Worm (Caenorhabditis elegans) whole organism, L1 larva: Measurements from ENCODE around the gene B0361.9.

Experiments used
- C34B4.2 ChIP-seq: sonication (generic microtip); optimal IDR thresholded peaks from 2 replicates; lab custom pipeline; 2017; ENCODE audit warnings: mild to moderate bottlenecking, missing genetic modification characterization, missing compliant biosample characterization
- alr-1 ChIP-seq: fragments of 200-800 bp; sonication (Bioruptor generic); optimal IDR thresholded peaks from 2 replicates; lab custom pipeline; 2018; ENCODE audit warnings: borderline replicate concordance, mild to moderate bottlenecking, missing genetic modification characterization, missing compliant biosample characterization
- aly-2 ChIP-seq: fragments of 150-350 bp; optimal IDR thresholded peaks from 2 replicates; lab custom pipeline; 2014; ENCODE audit warnings: missing biosample characterization, missing genetic modification characterization
- blmp-1 ChIP-seq: fragments of 150-350 bp; optimal IDR thresholded peaks from 2 replicates; lab custom pipeline; 2014; ENCODE audit warnings: missing biosample characterization, missing genetic modification characterization
- ceh-63 ChIP-seq: fragments of 200-800 bp; sonication (Bioruptor generic); optimal IDR thresholded peaks from 2 replicates; lab custom pipeline; 2018; ENCODE audit warnings: mild to moderate bottlenecking, missing genetic modification characterization, missing compliant biosample characterization
- ces-1 ChIP-seq: fragments of 150-350 bp; optimal IDR thresholded peaks from 2 replicates; lab custom pipeline; 2014; ENCODE audit warnings: missing biosample characterization, missing genetic modification reagents, missing genetic modification characterization
- dpl-1 ChIP-seq, 3 experiments: fragments of 150-350 bp in 2 of 3; sonication (generic microtip) in 1 of 3; optimal IDR thresholded peaks; 2 replicates each; lab custom pipeline; 2014 to 2017; ENCODE audit warnings: missing biosample characterization in 3 of 3, missing genetic modification characterization in 3 of 3, missing genetic modification reagents in 3 of 3
- efl-1 ChIP-seq, 4 experiments: fragments of 150-350 bp; optimal IDR thresholded peaks in 3 of 4; peaks in 1 of 4; 1 replicate in 1 of 4; 2 replicates in 3 of 4; lab custom pipeline; 2014; ENCODE audit warnings: missing biosample characterization in 2 of 4, missing genetic modification characterization in 2 of 4, missing genetic modification reagents in 2 of 4
- efl-3 ChIP-seq: fragments of 200-800 bp; sonication (Bioruptor generic); optimal IDR thresholded peaks from 2 replicates; lab custom pipeline; 2018; ENCODE audit warnings: mild to moderate bottlenecking, missing genetic modification characterization, missing compliant biosample characterization
- egl-13 ChIP-seq: sonication (generic microtip); optimal IDR thresholded peaks from 2 replicates; lab custom pipeline; 2016; ENCODE audit warnings: missing genotype, missing genetic modification reagents, missing genetic modification characterization, missing compliant biosample characterization
- fkh-10 ChIP-seq: sonication (generic microtip); optimal IDR thresholded peaks from 2 replicates; lab custom pipeline; 2017; ENCODE audit warnings: missing biosample characterization, missing genetic modification reagents, missing genetic modification characterization
- fkh-8 ChIP-seq: sonication (generic microtip); optimal IDR thresholded peaks from 2 replicates; lab custom pipeline; 2016; ENCODE audit warnings: mild to moderate bottlenecking, missing genetic modification characterization, missing compliant biosample characterization
- fos-1 ChIP-seq: fragments of 150-350 bp; optimal IDR thresholded peaks from 2 replicates; lab custom pipeline; 2014; ENCODE audit warnings: missing biosample characterization, missing genetic modification characterization
- hlh-17 ChIP-seq: fragments of 200-800 bp; sonication (Bioruptor generic); optimal IDR thresholded peaks from 2 replicates; lab custom pipeline; 2018; ENCODE audit warnings: missing genetic modification characterization, mild to moderate bottlenecking, missing compliant biosample characterization, moderate library complexity, borderline replicate concordance
- hlh-4 ChIP-seq: sonication (generic microtip); optimal IDR thresholded peaks from 2 replicates; lab custom pipeline; 2016; ENCODE audit warnings: mild to moderate bottlenecking, missing genetic modification characterization, missing compliant biosample characterization
- hpl-2 ChIP-seq: fragments of 150-350 bp; optimal IDR thresholded peaks from 2 replicates; lab custom pipeline; 2014; ENCODE audit warnings: missing biosample characterization, missing genetic modification reagents, missing genetic modification characterization
- jun-1 ChIP-seq: fragments of 150-350 bp; optimal IDR thresholded peaks from 2 replicates; lab custom pipeline; 2014; ENCODE audit warnings: missing biosample characterization, missing genetic modification reagents, missing genetic modification characterization
- lin-15B ChIP-seq: fragments of 150-350 bp; sonication (generic microtip); optimal IDR thresholded peaks from 3 replicates; lab custom pipeline; 2014; ENCODE audit warnings: missing biosample characterization, missing genetic modification characterization
- lin-35 ChIP-seq, 2 experiments: fragments of 150-350 bp; optimal IDR thresholded peaks; 2 replicates each; lab custom pipeline; 2014; ENCODE audit warnings: missing biosample characterization in 2 of 2, missing genetic modification characterization in 2 of 2, missing genetic modification reagents in 2 of 2
- lin-39 ChIP-seq: fragments of 150-350 bp; optimal IDR thresholded peaks from 2 replicates; lab custom pipeline; 2014; ENCODE audit warnings: missing biosample characterization, missing genetic modification reagents, missing genetic modification characterization
- lir-3 ChIP-seq: sonication (generic microtip); optimal IDR thresholded peaks from 2 replicates; lab custom pipeline; 2016; ENCODE audit warnings: mild to moderate bottlenecking, missing genetic modification characterization, moderate library complexity, missing compliant biosample characterization; ENCODE audit not compliant: poor library complexity
- lsy-2 ChIP-seq, 2 experiments: fragments of 150-350 bp; optimal IDR thresholded peaks; 2 replicates each; lab custom pipeline; 2014; ENCODE audit warnings: missing biosample characterization in 2 of 2, missing genetic modification characterization in 2 of 2
- mab-9 ChIP-seq: fragments of 200-800 bp; sonication (Bioruptor generic); IDR thresholded peaks from 2 replicates; pipeline ENCODE4 v1.3.6; 2022; ENCODE audit warnings: missing genetic modification reagents, missing genetic modification characterization, missing compliant biosample characterization
- mef-2 ChIP-seq: fragments of 150-350 bp; optimal IDR thresholded peaks from 2 replicates; lab custom pipeline; 2014; ENCODE audit warnings: missing biosample characterization, missing genetic modification characterization
- mep-1 ChIP-seq: fragments of 150-350 bp; optimal IDR thresholded peaks from 2 replicates; lab custom pipeline; 2014; ENCODE audit warnings: missing biosample characterization, missing genetic modification characterization
- nhr-11 ChIP-seq: fragments of 150-350 bp; optimal IDR thresholded peaks from 2 replicates; lab custom pipeline; 2014; ENCODE audit warnings: missing biosample characterization, missing genetic modification characterization
- nhr-12 ChIP-seq: sonication (generic microtip); optimal IDR thresholded peaks from 2 replicates; lab custom pipeline; 2017; ENCODE audit warnings: missing biosample characterization, missing genetic modification characterization
- nhr-19 ChIP-seq: fragments of 200-800 bp; sonication (Bioruptor generic); conservative IDR thresholded peaks from 2 replicates; pipeline ENCODE4 v1.3.6; 2022; ENCODE audit warnings: missing genetic modification characterization, missing compliant biosample characterization
- nhr-20 ChIP-seq: sonication (generic microtip); optimal IDR thresholded peaks from 2 replicates; lab custom pipeline; 2016; ENCODE audit warnings: mild to moderate bottlenecking, missing genetic modification characterization, missing compliant biosample characterization
- nhr-90 ChIP-seq: sonication (generic microtip); optimal IDR thresholded peaks from 2 replicates; lab custom pipeline; 2016; ENCODE audit warnings: mild to moderate bottlenecking, missing genetic modification characterization, missing compliant biosample characterization; ENCODE audit not compliant: poor library complexity
- pax-3 ChIP-seq: fragments of 200-800 bp; sonication (Bioruptor generic); optimal IDR thresholded peaks from 2 replicates; lab custom pipeline; 2018; ENCODE audit warnings: mild to moderate bottlenecking, missing genetic modification characterization, moderate library complexity, missing compliant biosample characterization
- pqm-1 ChIP-seq: sonication (generic microtip); optimal IDR thresholded peaks from 3 replicates; lab custom pipeline; 2017; ENCODE audit warnings: missing biosample characterization, missing genetic modification characterization
- snu-23 ChIP-seq: sonication (generic microtip); optimal IDR thresholded peaks from 2 replicates; lab custom pipeline; 2016; ENCODE audit warnings: missing genetic modification characterization, missing compliant biosample characterization
- tbx-2 ChIP-seq: sonication (generic microtip); optimal IDR thresholded peaks from 2 replicates; lab custom pipeline; 2016; ENCODE audit warnings: missing genetic modification characterization, missing compliant biosample characterization
- tlp-1 ChIP-seq: fragments of 150-350 bp; optimal IDR thresholded peaks from 2 replicates; lab custom pipeline; 2014; ENCODE audit warnings: missing biosample characterization, missing genetic modification characterization
- unc-30 ChIP-seq: sonication (generic microtip); optimal IDR thresholded peaks from 2 replicates; lab custom pipeline; 2017; ENCODE audit warnings: missing biosample characterization, missing genetic modification characterization
- unc-62 ChIP-seq: fragments of 150-350 bp; optimal IDR thresholded peaks from 2 replicates; lab custom pipeline; 2014; ENCODE audit warnings: missing biosample characterization, missing genetic modification reagents, missing genetic modification characterization
- unc-86 ChIP-seq: sonication (generic microtip); optimal IDR thresholded peaks from 2 replicates; lab custom pipeline; 2016; ENCODE audit warnings: missing genetic modification characterization, missing compliant biosample characterization
- unc-98 ChIP-seq: fragments of 200-800 bp; sonication (Bioruptor generic); IDR thresholded peaks from 2 replicates; pipeline ENCODE4 v1.3.6; 2022; ENCODE audit warnings: missing genetic modification characterization, missing compliant biosample characterization
- xbp-1 ChIP-seq: sonication (generic microtip); optimal IDR thresholded peaks from 2 replicates; lab custom pipeline; 2016; ENCODE audit warnings: missing genetic modification characterization, missing compliant biosample characterization
- zag-1 ChIP-seq: fragments of 150-350 bp; optimal IDR thresholded peaks from 2 replicates; lab custom pipeline; 2014; ENCODE audit warnings: missing biosample characterization, missing genetic modification characterization
- zip-4 ChIP-seq: fragments of 200-800 bp; sonication (Bioruptor generic); optimal IDR thresholded peaks from 2 replicates; lab custom pipeline; 2018; ENCODE audit warnings: mild to moderate bottlenecking, missing genetic modification characterization, moderate library complexity, missing compliant biosample characterization
- ztf-11 ChIP-seq, 2 experiments: sonication (generic microtip); optimal IDR thresholded peaks; 2 replicates each; lab custom pipeline; 2016 to 2017; ENCODE audit warnings: missing genetic modification characterization in 2 of 2, missing biosample characterization in 1 of 2, missing compliant biosample characterization in 1 of 2
- ztf-4 ChIP-seq: fragments of 150-350 bp; optimal IDR thresholded peaks from 2 replicates; lab custom pipeline; 2014; ENCODE audit warnings: missing biosample characterization, missing genetic modification characterization

Gene B0361.9

DNA sequence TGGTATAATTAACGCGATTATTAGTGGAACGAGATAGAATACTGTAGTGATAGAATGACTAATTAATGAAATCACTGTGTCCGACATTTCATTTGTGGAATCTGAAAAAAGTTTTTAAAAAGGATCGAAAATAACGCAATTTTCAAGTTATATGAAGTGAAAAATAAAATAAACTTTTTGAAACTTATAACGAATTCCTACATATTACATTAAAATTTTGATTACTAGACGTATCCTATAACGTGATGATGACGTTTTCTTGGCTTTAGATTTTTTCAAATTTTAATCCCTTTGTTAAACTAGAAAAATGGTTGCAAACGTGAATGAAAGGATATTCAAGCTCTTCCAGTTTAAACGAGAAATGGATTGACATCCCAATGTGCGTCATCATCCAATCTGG, 9.0 kb downstream of the B0361.9 start, which contains the start of gene algn-11:
Gene algn-11, minus strand, starts transcription at position 101 of the 400 bp plus-strand sequence.
- TF ChIP-seq unc-62 (GFP tag; lab: Kevin White, UChicago) (no peak), ceh-63 (GFP tag; lab: Kevin White, UChicago) (no peak), snu-23 (GFP tag; lab: Kevin White, UChicago) (no peak), nhr-19 (GFP tag; lab: Robert Waterston, UW) (no peak), pax-3 (no peak), blmp-1 (tag; lab: Kevin White, UChicago) (no peak), lir-3 (no peak), efl-3 (GFP tag; lab: Kevin White, UChicago) (no peak), hlh-17 (GFP tag; lab: Kevin White, UChicago) (no peak), alr-1 (tag; lab: Kevin White, UChicago) (no peak), zag-1 (tag; lab: Kevin White, UChicago) (no peak), hpl-2 (no peak), nhr-12 (tag; lab: Kevin White, UChicago) (no peak)

- TF ChIP-seq jun-1 (tag; lab: Kevin White, UChicago) (no peak), efl-1 (optimal IDR thresholded peaks at IDR 0.05; lab: Kevin White, UChicago) (no peak), efl-1 (GFP tag; optimal IDR thresholded peaks at IDR 0.05 in 1 of 2; lab: Kevin White, UChicago) (peak in 1 of 2 experiments; percentile 88), nhr-90 (no peak), lin-39 (tag; lab: Kevin White, UChicago) (no peak)
These were observed 11.9 kb downstream of the B0361.9 start, which contains the start of gene ykt-6 for ce11 chrIII:7287503-7287902. TSS of gene ykt-6 (minus strand) at chrIII:7287603.

- no peak for TF ChIP-seq lin-15B (tag; lab: Kevin White, UChicago)
- no peak for TF ChIP-seq lin-35 (GFP tag; optimal IDR thresholded peaks at IDR 0.05; lab: Kevin White, UChicago)
- TF ChIP-seq ztf-4: no peak
- TF ChIP-seq xbp-1 (tag; lab: Kevin White, UChicago): no peak
- TF ChIP-seq C34B4.2 (tag; lab: Kevin White, UChicago): no peak
- TF ChIP-seq dpl-1 (GFP tag; optimal IDR thresholded peaks at IDR 0.05; lab: Kevin White, UChicago): no peak
- TF ChIP-seq nhr-19 (GFP tag; lab: Robert Waterston, UW): no peak
- no peak for TF ChIP-seq unc-30 (tag; lab: Kevin White, UChicago)
- no peak for TF ChIP-seq nhr-12 (tag; lab: Kevin White, UChicago)
- TF ChIP-seq fkh-10 (GFP tag; lab: Kevin White, UChicago): no peak
- TF ChIP-seq mef-2 (tag; lab: Kevin White, UChicago): no peak
- TF ChIP-seq nhr-20 (tag; lab: Kevin White, UChicago): no peak
- no peak for TF ChIP-seq pqm-1
- TF ChIP-seq lin-39 (tag; lab: Kevin White, UChicago): no peak
- TF ChIP-seq mab-9 (GFP tag; lab: Robert Waterston, UW): no peak
- no peak for TF ChIP-seq unc-62 (GFP tag; lab: Kevin White, UChicago)
- no peak for TF ChIP-seq egl-13 (tag; lab: Kevin White, UChicago)
- TF ChIP-seq aly-2 (tag; lab: Kevin White, UChicago): no peak
- TF ChIP-seq mep-1 (tag; lab: Kevin White, UChicago): no peak
These were observed 13.6 kb downstream of the B0361.9 start, which contains the start of gene pho-5 for ce11 chrIII:7285783-7286182. TSS of gene pho-5 (minus strand) at chrIII:7285883.

ce11 chrIII:7281179-7281578, 18.3 kb downstream of the B0361.9 start, which contains the start of gene B0361.3:
TSS of gene B0361.3 (plus strand) at chrIII:7281462.
- TF ChIP-seq ceh-63 (GFP tag; lab: Kevin White, UChicago) (no peak), hlh-4 (tag; lab: Kevin White, UChicago) (no peak), tlp-1 (tag; lab: Kevin White, UChicago) (no peak), lin-39 (tag; lab: Kevin White, UChicago) (no peak), lin-15B (tag; lab: Kevin White, UChicago) (no peak), ztf-11 (tag; optimal IDR thresholded peaks at IDR 0.05; lab: Kevin White, UChicago) (no peak), tbx-2 (tag; lab: Kevin White, UChicago) (no peak), unc-86 (tag; lab: Kevin White, UChicago) (no peak), nhr-90 (no peak), fkh-8 (tag; lab: Kevin White, UChicago) (no peak), snu-23 (GFP tag; lab: Kevin White, UChicago) (no peak), efl-1 (optimal IDR thresholded peaks at IDR 0.05; lab: Kevin White, UChicago) (peak in 1 of 2 experiments; percentile 29), efl-1 (GFP tag; optimal IDR thresholded peaks at IDR 0.05 in 1 of 2; lab: Kevin White, UChicago) (no peak), zip-4 (no peak), lsy-2 (tag; optimal IDR thresholded peaks at IDR 0.05; lab: Kevin White, UChicago) (peak in 1 of 2 experiments; percentile 77), alr-1 (tag; lab: Kevin White, UChicago) (no peak), blmp-1 (tag; lab: Kevin White, UChicago) (peak; percentile 5), nhr-19 (GFP tag; lab: Robert Waterston, UW) (no peak), fos-1 (no peak), ces-1 (no peak), nhr-20 (tag; lab: Kevin White, UChicago) (no peak), lin-35 (GFP tag; optimal IDR thresholded peaks at IDR 0.05; lab: Kevin White, UChicago) (peak in 1 of 2 experiments; percentile 46), nhr-11 (tag; lab: Kevin White, UChicago) (no peak), unc-98 (no peak), pqm-1 (no peak), hpl-2 (no peak)
